In genomic region chr2L:9887856-9888269, dm6 we compare ENCODE assay signal across 2 fruit fly cellular contexts.
A peak's percentile ranks its signal among the peaks of the same experiment; 100 is the strongest.
TF ChIP-seq lines count a peak whose summit lies in the region.

Gene Fkbp59, plus strand, starts transcription at chr2L:9888005.

TF ChIP-seq in whole organism, adult, 20 proteins besides CTCF, POLR2A, EP300 and RAD21 (continued from another document):
- TF ChIP-seq ovo (GFP tag; optimal IDR thresholded peaks at IDR 0.05; lab: Kevin White, UChicago), result peak; percentile 5

TF ChIP-seq in whole organism, embryonic, 481 proteins besides CTCF, POLR2A, EP300 and RAD21 (continued from another document and continues in another):
- no peak for TF ChIP-seq sima (GFP tag; optimal IDR thresholded peaks at IDR 0.05; lab: Kevin White, UChicago)
- no peak for TF ChIP-seq Sox100B (GFP tag; optimal IDR thresholded peaks at IDR 0.05; lab: Kevin White, UChicago)
- no peak for TF ChIP-seq sr (GFP tag; IDR thresholded peaks at IDR 0.05; lab: Robert Waterston, UW)
- TF ChIP-seq CG18011 (GFP tag; optimal IDR thresholded peaks at IDR 0.05; lab: Kevin White, UChicago), result no peak
- peak; percentile 17 for TF ChIP-seq nmo (GFP tag; optimal IDR thresholded peaks at IDR 0.05; lab: Kevin White, UChicago)
- TF ChIP-seq ac (GFP tag; optimal IDR thresholded peaks at IDR 0.05; lab: Kevin White, UChicago), result no peak
- peak; percentile 27 for TF ChIP-seq CG14710 (tag; optimal IDR thresholded peaks at IDR 0.05; lab: Kevin White, UChicago)
- TF ChIP-seq exex (tag; optimal IDR thresholded peaks at IDR 0.05; lab: Kevin White, UChicago), result no peak
- TF ChIP-seq CG15601 (tag; optimal IDR thresholded peaks at IDR 0.05; lab: Kevin White, UChicago), result peak; percentile 14
- TF ChIP-seq da (GFP tag; optimal IDR thresholded peaks at IDR 0.05; lab: Kevin White, UChicago), result no peak
- TF ChIP-seq CG16779 (GFP tag; IDR thresholded peaks at IDR 0.05; lab: Robert Waterston, UW), result no peak
- no peak for TF ChIP-seq fd102C (GFP tag; optimal IDR thresholded peaks at IDR 0.05; lab: Kevin White, UChicago)
- no peak for TF ChIP-seq ems (GFP tag; optimal IDR thresholded peaks at IDR 0.05; lab: Kevin White, UChicago)
- no peak for TF ChIP-seq dmrt11E (tag; optimal IDR thresholded peaks at IDR 0.05; lab: Kevin White, UChicago)
- TF ChIP-seq MBD-R2 (GFP tag; IDR thresholded peaks at IDR 0.05; lab: Robert Waterston, UW), result peak; percentile 90
- no peak for TF ChIP-seq lov (optimal IDR thresholded peaks at IDR 0.05; lab: Kevin White, UChicago)
- TF ChIP-seq lov (GFP tag; IDR thresholded peaks at IDR 0.05; lab: Robert Waterston, UW), result no peak
- no peak for TF ChIP-seq tx (GFP tag; optimal IDR thresholded peaks at IDR 0.05; lab: Kevin White, UChicago)
- TF ChIP-seq Jarid2 (GFP tag; optimal IDR thresholded peaks at IDR 0.05; lab: Kevin White, UChicago), result no peak
- TF ChIP-seq slbo (GFP tag; IDR thresholded peaks at IDR 0.05; lab: Robert Waterston, UW), result peak; percentile 31; the same call in 1 of the 2 replicates
- TF ChIP-seq bab2 (GFP tag; optimal IDR thresholded peaks at IDR 0.05; lab: Kevin White, UChicago), result no peak
- TF ChIP-seq CG6854 (GFP tag; optimal IDR thresholded peaks at IDR 0.05; lab: Kevin White, UChicago), result no peak
- peak; percentile 49 for TF ChIP-seq Dbx (GFP tag; IDR thresholded peaks at IDR 0.05; lab: Robert Waterston, UW)
- peak; percentile 55 for TF ChIP-seq sd (tag; optimal IDR thresholded peaks at IDR 0.05; lab: Kevin White, UChicago)
- TF ChIP-seq BEAF-32 (GFP tag; optimal IDR thresholded peaks at IDR 0.05; lab: Kevin White, UChicago), result peak; percentile 32
- TF ChIP-seq Sry-β (GFP tag; optimal IDR thresholded peaks at IDR 0.05; lab: Kevin White, UChicago), result no peak
- peak; percentile 23 for TF ChIP-seq Ets97D (GFP tag; optimal IDR thresholded peaks at IDR 0.05; lab: Kevin White, UChicago)
- TF ChIP-seq CG34422 (GFP tag; IDR thresholded peaks at IDR 0.05; lab: Robert Waterston, UW), result peak; percentile 54; the same call in 1 of the 3 replicates
- no peak for TF ChIP-seq chn (GFP tag; optimal IDR thresholded peaks at IDR 0.05; lab: Kevin White, UChicago)
- TF ChIP-seq klu (GFP tag; IDR thresholded peaks at IDR 0.05; lab: Robert Waterston, UW), result no peak
- peak; percentile 20 for TF ChIP-seq CrebB (tag; optimal IDR thresholded peaks at IDR 0.05; lab: Kevin White, UChicago)
- peak; percentile 37 for TF ChIP-seq CG12659 (GFP tag; optimal IDR thresholded peaks at IDR 0.05; lab: Kevin White, UChicago)
- peak; percentile 85 for TF ChIP-seq gfzf (GFP tag; optimal IDR thresholded peaks at IDR 0.05; lab: Kevin White, UChicago)
- TF ChIP-seq mld (GFP tag; IDR thresholded peaks at IDR 0.05; lab: Robert Waterston, UW; ENCODE audit: partially characterized antibody), result peak; percentile 84
- peak; percentile 96 for TF ChIP-seq onecut (GFP tag; IDR thresholded peaks at IDR 0.05; lab: Robert Waterston, UW)
- no peak for TF ChIP-seq Gsc (GFP tag; IDR thresholded peaks at IDR 0.05; lab: Robert Waterston, UW)
- no peak for TF ChIP-seq Fer2 (tag; optimal IDR thresholded peaks at IDR 0.05; lab: Kevin White, UChicago)
- TF ChIP-seq Nf-YA (GFP tag; IDR thresholded peaks at IDR 0.05; lab: Robert Waterston, UW), result no peak
- TF ChIP-seq Atf6 (GFP tag; IDR thresholded peaks at IDR 0.05; lab: Robert Waterston, UW), result no peak
- peak; percentile 69 for TF ChIP-seq her (GFP tag; optimal IDR thresholded peaks at IDR 0.05; lab: Kevin White, UChicago)
- no peak for TF ChIP-seq pum (GFP tag; optimal IDR thresholded peaks at IDR 0.05; lab: Kevin White, UChicago)
- TF ChIP-seq Sox102F (GFP tag; optimal IDR thresholded peaks at IDR 0.05; lab: Kevin White, UChicago), result no peak
- no peak for TF ChIP-seq CG15479 (GFP tag; optimal IDR thresholded peaks at IDR 0.05; lab: Kevin White, UChicago)
- peak; percentile 82 for TF ChIP-seq bbx (GFP tag; IDR thresholded peaks at IDR 0.05; lab: Robert Waterston, UW; ENCODE audit: partially characterized antibody)
- TF ChIP-seq Awh (GFP tag; IDR thresholded peaks at IDR 0.05; lab: Robert Waterston, UW), result no peak
- no peak for TF ChIP-seq ken (GFP tag; IDR thresholded peaks at IDR 0.05; lab: Robert Waterston, UW)
- TF ChIP-seq HLH4C (GFP tag; IDR thresholded peaks at IDR 0.05; lab: Robert Waterston, UW; ENCODE audit: partially characterized antibody), result peak; percentile 99
- TF ChIP-seq Rx (GFP tag; IDR thresholded peaks at IDR 0.05; lab: Robert Waterston, UW), result no peak
- TF ChIP-seq CG9609 (GFP tag; optimal IDR thresholded peaks at IDR 0.05; lab: Kevin White, UChicago), result no peak
- no peak for TF ChIP-seq CG9215 (GFP tag; IDR thresholded peaks at IDR 0.05; lab: Robert Waterston, UW)
- TF ChIP-seq ATbp (GFP tag; optimal IDR thresholded peaks at IDR 0.05; lab: Kevin White, UChicago), result no peak
- TF ChIP-seq B-H2 (GFP tag; optimal IDR thresholded peaks at IDR 0.05; lab: Kevin White, UChicago), result peak; percentile 24
- TF ChIP-seq lmd (GFP tag; IDR thresholded peaks at IDR 0.05; lab: Robert Waterston, UW), result no peak
- TF ChIP-seq nerfin-2 (GFP tag; IDR thresholded peaks at IDR 0.05; lab: Robert Waterston, UW; ENCODE audit: partially characterized antibody), result peak; percentile 96
- TF ChIP-seq CG13287 (GFP tag; IDR thresholded peaks at IDR 0.05; lab: Robert Waterston, UW; ENCODE audit: partially characterized antibody), result peak; percentile 82
- peak; percentile 60 for TF ChIP-seq unc-4 (GFP tag; IDR thresholded peaks at IDR 0.05; lab: Robert Waterston, UW; ENCODE audit: partially characterized antibody)
- TF ChIP-seq CHES-1-like (GFP tag; optimal IDR thresholded peaks at IDR 0.05; lab: Kevin White, UChicago), result no peak
- no peak for TF ChIP-seq pan (optimal IDR thresholded peaks at IDR 0.05; lab: Kevin White, UChicago)
- TF ChIP-seq pan (GFP tag; optimal IDR thresholded peaks at IDR 0.05 in 1 of 2, IDR thresholded peaks at IDR 0.05 in 1 of 2), result no peak
- peak; percentile 25 for TF ChIP-seq CG13894 (tag; optimal IDR thresholded peaks at IDR 0.05; lab: Kevin White, UChicago)
- TF ChIP-seq seq (GFP tag; IDR thresholded peaks at IDR 0.05; lab: Robert Waterston, UW), result no peak
- no peak for TF ChIP-seq CG3163 (GFP tag; optimal IDR thresholded peaks at IDR 0.05; lab: Kevin White, UChicago)
- TF ChIP-seq CG8924 (tag; optimal IDR thresholded peaks at IDR 0.05; lab: Kevin White, UChicago), result no peak
- peak; percentile 90 for TF ChIP-seq CG14860 (GFP tag; IDR thresholded peaks at IDR 0.05; lab: Robert Waterston, UW; ENCODE audit: partially characterized antibody)
- peak; percentile 48 for TF ChIP-seq Hmr (GFP tag; optimal IDR thresholded peaks at IDR 0.05; lab: Kevin White, UChicago)
- no peak for TF ChIP-seq gce (GFP tag; IDR thresholded peaks at IDR 0.05; lab: Robert Waterston, UW)
- TF ChIP-seq Oli (tag; optimal IDR thresholded peaks at IDR 0.05; lab: Kevin White, UChicago), result no peak
- TF ChIP-seq CG7556 (GFP tag; optimal IDR thresholded peaks at IDR 0.05; lab: Kevin White, UChicago), result no peak
- TF ChIP-seq MTF-1 (GFP tag; optimal IDR thresholded peaks at IDR 0.05; lab: Kevin White, UChicago; ENCODE audit: borderline replicate concordance), result peak; percentile 92
- no peak for TF ChIP-seq Hr39 (optimal IDR thresholded peaks at IDR 0.05; lab: Kevin White, UChicago)
- TF ChIP-seq unpg (GFP tag; optimal IDR thresholded peaks at IDR 0.05; lab: Kevin White, UChicago), result no peak
- TF ChIP-seq Deaf1 (tag; optimal IDR thresholded peaks at IDR 0.05; lab: Kevin White, UChicago), result peak; percentile 6
- no peak for TF ChIP-seq CG33557 (GFP tag; optimal IDR thresholded peaks at IDR 0.05; lab: Kevin White, UChicago)
- TF ChIP-seq NFAT (GFP tag; IDR thresholded peaks at IDR 0.05; lab: Robert Waterston, UW), result peak; percentile 27; the same call in 1 of the 2 replicates
- TF ChIP-seq lilli (GFP tag; optimal IDR thresholded peaks at IDR 0.05; lab: Kevin White, UChicago), result peak; percentile 18
- peak; percentile 66 for TF ChIP-seq MESR4 (GFP tag; optimal IDR thresholded peaks at IDR 0.05; lab: Kevin White, UChicago)
- peak; percentile 21; the same call in 1 of the 2 replicates for TF ChIP-seq CG3847 (GFP tag; IDR thresholded peaks at IDR 0.05; lab: Robert Waterston, UW)
- TF ChIP-seq sc (optimal IDR thresholded peaks at IDR 0.05; lab: Kevin White, UChicago), result no peak
- TF ChIP-seq sc (GFP tag; optimal IDR thresholded peaks at IDR 0.05; lab: Kevin White, UChicago), result no peak
- TF ChIP-seq CG1233 (GFP tag; optimal IDR thresholded peaks at IDR 0.05; lab: Kevin White, UChicago), result no peak
- no peak for TF ChIP-seq ara (GFP tag; IDR thresholded peaks at IDR 0.05; lab: Robert Waterston, UW)
- TF ChIP-seq CG32532 (GFP tag; IDR thresholded peaks at IDR 0.05; lab: Robert Waterston, UW), result peak; percentile 15; the same call in 1 of the 2 replicates
- no peak for TF ChIP-seq al (GFP tag; IDR thresholded peaks at IDR 0.05; lab: Robert Waterston, UW)
- no peak for TF ChIP-seq CG17568 (GFP tag; optimal IDR thresholded peaks at IDR 0.05; lab: Kevin White, UChicago)
- TF ChIP-seq CG3407 (GFP tag; optimal IDR thresholded peaks at IDR 0.05; lab: Kevin White, UChicago), result no peak
- peak; percentile 16 for TF ChIP-seq Sry-δ (GFP tag; optimal IDR thresholded peaks at IDR 0.05; lab: Kevin White, UChicago)
- peak; percentile 40; the same call in 1 of the 2 replicates for TF ChIP-seq Dref (GFP tag; IDR thresholded peaks at IDR 0.05; lab: Robert Waterston, UW)
- no peak for TF ChIP-seq CG9876 (GFP tag; optimal IDR thresholded peaks at IDR 0.05; lab: Kevin White, UChicago)
- no peak for TF ChIP-seq wek (GFP tag; optimal IDR thresholded peaks at IDR 0.05; lab: Kevin White, UChicago)
- peak; percentile 97 for TF ChIP-seq Bgb (GFP tag; IDR thresholded peaks at IDR 0.05; lab: Robert Waterston, UW; ENCODE audit: partially characterized antibody)
- peak; percentile 94 for TF ChIP-seq CG6791 (GFP tag; IDR thresholded peaks at IDR 0.05; lab: Robert Waterston, UW; ENCODE audit: partially characterized antibody)
- no peak for TF ChIP-seq gcm (GFP tag; optimal IDR thresholded peaks at IDR 0.05; lab: Kevin White, UChicago)
- no peak for TF ChIP-seq Chrac-16 (GFP tag; optimal IDR thresholded peaks at IDR 0.05; lab: Kevin White, UChicago)
- no peak for TF ChIP-seq Camta (GFP tag; optimal IDR thresholded peaks at IDR 0.05; lab: Kevin White, UChicago)
- TF ChIP-seq maf-S (GFP tag; optimal IDR thresholded peaks at IDR 0.05; lab: Kevin White, UChicago), result no peak
- no peak for TF ChIP-seq NC2α (GFP tag; optimal IDR thresholded peaks at IDR 0.05; lab: Kevin White, UChicago)
- TF ChIP-seq Hand (GFP tag; optimal IDR thresholded peaks at IDR 0.05; lab: Kevin White, UChicago), result no peak
- TF ChIP-seq Rfx (GFP tag; IDR thresholded peaks at IDR 0.05; lab: Robert Waterston, UW), result peak; percentile 59
- TF ChIP-seq CG15514 (GFP tag; optimal IDR thresholded peaks at IDR 0.05; lab: Kevin White, UChicago), result peak; percentile 33
- no peak for TF ChIP-seq p53 (GFP tag; optimal IDR thresholded peaks at IDR 0.05; lab: Kevin White, UChicago)
- TF ChIP-seq tgo (GFP tag; IDR thresholded peaks at IDR 0.05; lab: Robert Waterston, UW), result no peak
- no peak for TF ChIP-seq scrt (GFP tag; optimal IDR thresholded peaks at IDR 0.05; lab: Kevin White, UChicago)
- peak; percentile 21; the same call in 1 of the 3 replicates for TF ChIP-seq CG34224 (GFP tag; IDR thresholded peaks at IDR 0.05; lab: Robert Waterston, UW; ENCODE audit: partially characterized antibody)
- TF ChIP-seq Eip74EF (GFP tag; optimal IDR thresholded peaks at IDR 0.05; lab: Kevin White, UChicago), result no peak
- TF ChIP-seq CG17385 (GFP tag; optimal IDR thresholded peaks at IDR 0.05; lab: Kevin White, UChicago), result no peak
- TF ChIP-seq CG9797 (GFP tag; optimal IDR thresholded peaks at IDR 0.05; lab: Kevin White, UChicago), result peak; percentile 63
- no peak for TF ChIP-seq CG14667 (GFP tag; IDR thresholded peaks at IDR 0.05; lab: Robert Waterston, UW)
- peak; percentile 76 for TF ChIP-seq CG17186 (GFP tag; optimal IDR thresholded peaks at IDR 0.05; lab: Kevin White, UChicago)
- TF ChIP-seq CG43689 (GFP tag; IDR thresholded peaks at IDR 0.05; lab: Robert Waterston, UW), result no peak
- no peak for TF ChIP-seq nerfin-1 (tag; optimal IDR thresholded peaks at IDR 0.05; lab: Kevin White, UChicago)
- no peak for TF ChIP-seq CG10543 (GFP tag; optimal IDR thresholded peaks at IDR 0.05; lab: Kevin White, UChicago)
- TF ChIP-seq CG6765 (GFP tag; optimal IDR thresholded peaks at IDR 0.05; lab: Kevin White, UChicago), result no peak
- TF ChIP-seq sens (GFP tag; lab: Kevin White, UChicago), result no peak
- no peak for TF ChIP-seq CG12104 (GFP tag; optimal IDR thresholded peaks at IDR 0.05; lab: Kevin White, UChicago)
- TF ChIP-seq sisA (GFP tag; IDR thresholded peaks at IDR 0.05; lab: Robert Waterston, UW), result no peak
- no peak for TF ChIP-seq Hmx (GFP tag; optimal IDR thresholded peaks at IDR 0.05; lab: Kevin White, UChicago)
- no peak for TF ChIP-seq Drgx (GFP tag; IDR thresholded peaks at IDR 0.05; lab: Robert Waterston, UW)
- TF ChIP-seq tap (tag; optimal IDR thresholded peaks at IDR 0.05; lab: Kevin White, UChicago), result no peak
- no peak for TF ChIP-seq Poxn (GFP tag; IDR thresholded peaks at IDR 0.05; lab: Robert Waterston, UW)
- TF ChIP-seq CG9932 (GFP tag; IDR thresholded peaks at IDR 0.05; lab: Robert Waterston, UW), result no peak
- no peak for TF ChIP-seq dmrt99B (tag; optimal IDR thresholded peaks at IDR 0.05; lab: Kevin White, UChicago)
- TF ChIP-seq phol (tag; optimal IDR thresholded peaks at IDR 0.05; lab: Kevin White, UChicago), result peak; percentile 12
- TF ChIP-seq CG18599 (GFP tag; optimal IDR thresholded peaks at IDR 0.05; lab: Kevin White, UChicago), result no peak
- no peak for TF ChIP-seq CG3838 (GFP tag; optimal IDR thresholded peaks at IDR 0.05; lab: Kevin White, UChicago)
- TF ChIP-seq CG1603 (tag; optimal IDR thresholded peaks at IDR 0.05; lab: Kevin White, UChicago), result peak; percentile 63
- peak; percentile 22 for TF ChIP-seq nom (GFP tag; optimal IDR thresholded peaks at IDR 0.05; lab: Kevin White, UChicago)
- TF ChIP-seq gro (GFP tag; optimal IDR thresholded peaks at IDR 0.05; lab: Kevin White, UChicago), result peak; percentile 21
- peak; percentile 39 for TF ChIP-seq Myb (GFP tag; optimal IDR thresholded peaks at IDR 0.05; lab: Kevin White, UChicago)
- TF ChIP-seq CG1024 (GFP tag; IDR thresholded peaks at IDR 0.05; lab: Robert Waterston, UW), result no peak
- TF ChIP-seq Six4 (GFP tag; optimal IDR thresholded peaks at IDR 0.05; lab: Kevin White, UChicago), result no peak
- TF ChIP-seq Kr (GFP tag; optimal IDR thresholded peaks at IDR 0.05; lab: Kevin White, UChicago), result no peak
- TF ChIP-seq CG8944 (GFP tag; optimal IDR thresholded peaks at IDR 0.05; lab: Kevin White, UChicago), result no peak
- peak; percentile 55 for TF ChIP-seq inv (GFP tag; IDR thresholded peaks at IDR 0.05; lab: Robert Waterston, UW; ENCODE audit: partially characterized antibody)
- TF ChIP-seq dimm (GFP tag; IDR thresholded peaks at IDR 0.05; lab: Robert Waterston, UW), result no peak
